Fruit fly (Drosophila melanogaster): ENCODE measurements around the gene sordd2.

DNA sequence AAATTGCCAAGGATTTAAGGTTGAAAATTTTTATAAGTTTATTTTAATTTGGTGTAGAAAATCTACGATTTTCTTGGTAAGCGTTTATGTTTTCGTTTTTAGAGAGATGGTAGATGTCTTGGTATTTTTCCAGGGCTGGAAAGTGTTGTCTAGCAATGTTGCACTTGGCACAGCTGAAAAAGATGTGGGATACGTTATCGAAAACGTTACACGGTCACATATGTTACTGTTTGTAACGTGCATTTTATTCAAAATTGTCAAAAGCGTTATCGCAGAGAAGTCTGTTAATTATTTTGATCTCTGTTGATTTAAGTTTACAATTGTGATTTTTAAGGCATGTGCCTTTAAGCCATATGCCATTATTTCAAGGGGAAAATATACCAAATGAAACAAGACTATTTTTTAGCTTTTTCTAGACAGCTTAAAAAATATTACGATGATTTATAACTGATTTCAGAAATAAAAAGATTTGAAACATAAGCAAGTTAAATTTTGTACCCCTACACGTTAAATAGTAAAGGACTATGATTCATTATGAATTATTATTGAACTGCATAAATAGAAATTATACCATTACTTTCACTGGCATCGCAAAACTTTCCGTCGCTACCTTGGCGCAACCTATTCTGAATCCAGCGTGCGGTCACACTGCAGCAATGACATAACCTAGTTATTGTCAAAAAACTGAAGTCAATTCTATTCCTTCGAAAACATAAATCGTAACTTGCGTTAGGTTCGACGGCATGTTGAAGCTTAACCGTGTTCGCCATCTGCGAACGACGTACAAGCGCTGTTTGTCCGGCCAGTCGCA lies 13.3 kb downstream of the sordd2 start, which contains the start of the genes Paf-AHalpha and mRpS30:
- TF ChIP-seq HLH106 (tag; optimal IDR thresholded peaks at IDR 0.05) (no peak), rgr (GFP tag; optimal IDR thresholded peaks at IDR 0.05) (no peak), Dif (GFP tag; optimal IDR thresholded peaks at IDR 0.05; ENCODE audit: partially characterized antibody) (no peak), brk (GFP tag; optimal IDR thresholded peaks at IDR 0.05) (no peak), foxo (GFP tag; optimal IDR thresholded peaks at IDR 0.05) (no peak)

Measured in whole organism, wandering third instar larva.